Fruit fly (Drosophila melanogaster) whole organism, embryonic: ENCODE measurements around the gene IRSp53.

Experiments
- CG10209 ChIP-seq: fragments of 200-800 bp; sonication (Bioruptor generic); optimal IDR thresholded peaks from 3 replicates; lab custom pipeline; 2017; ENCODE audit warnings: missing biosample characterization, mild to moderate bottlenecking, missing genetic modification characterization, missing genetic modification reagents
- CG10267 ChIP-seq: fragments of 200-800 bp; sonication (Bioruptor generic); optimal IDR thresholded peaks from 2 replicates; lab custom pipeline; 2018; ENCODE audit warnings: missing biosample characterization, mild to moderate bottlenecking, missing genetic modification characterization, moderate library complexity
- CG10543 ChIP-seq: fragments of 200-800 bp; sonication (Bioruptor generic); optimal IDR thresholded peaks from 3 replicates; lab custom pipeline; 2017; ENCODE audit warnings: missing biosample characterization, mild to moderate bottlenecking, missing genetic modification characterization, moderate library complexity
- CG10959 ChIP-seq: fragments of 200-800 bp; sonication (Bioruptor generic); IDR thresholded peaks from 2 replicates; pipeline ENCODE4 v1.3.6; 2022; ENCODE audit warnings: missing biosample characterization, missing genetic modification characterization
- CG11504 ChIP-seq: fragments of 200-800 bp; sonication (Bioruptor generic); optimal IDR thresholded peaks from 3 replicates; lab custom pipeline; 2019; ENCODE audit warnings: missing biosample characterization, mild to moderate bottlenecking, missing genetic modification characterization, moderate library complexity
- CG13296 ChIP-seq: fragments of 200-800 bp; sonication (Bioruptor generic); optimal IDR thresholded peaks from 3 replicates; lab custom pipeline; 2018; ENCODE audit warnings: missing biosample characterization, mild to moderate bottlenecking, missing genetic modification characterization
- CG14441 ChIP-seq: fragments of 200-800 bp; sonication (Bioruptor generic); IDR thresholded peaks from 2 replicates; pipeline ENCODE4 v1.3.6; 2022; ENCODE audit warnings: missing biosample characterization, missing genetic modification characterization
- CG15269 ChIP-seq: fragments of 200-800 bp; sonication (Bioruptor generic); optimal IDR thresholded peaks from 2 replicates; lab custom pipeline; 2018; ENCODE audit warnings: missing biosample characterization, mild to moderate bottlenecking, missing genetic modification characterization, moderate library complexity
- CG15514 ChIP-seq: fragments of 200-800 bp; sonication (Bioruptor generic); optimal IDR thresholded peaks from 3 replicates; lab custom pipeline; 2017; ENCODE audit warnings: missing biosample characterization, missing genetic modification characterization, mild to moderate bottlenecking, moderate library complexity, missing genetic modification reagents
- CG17385 ChIP-seq: fragments of 200-800 bp; sonication (Bioruptor generic); optimal IDR thresholded peaks from 3 replicates; lab custom pipeline; 2018; ENCODE audit warnings: missing biosample characterization, mild to moderate bottlenecking, missing genetic modification characterization
- CG17568 ChIP-seq: fragments of 200-800 bp; sonication (Bioruptor generic); optimal IDR thresholded peaks from 2 replicates; lab custom pipeline; 2018; ENCODE audit warnings: missing biosample characterization, mild to moderate bottlenecking, missing genetic modification characterization, moderate library complexity
- CG17612 ChIP-seq: fragments of 200-800 bp; sonication (Bioruptor generic); IDR thresholded peaks from 2 replicates; pipeline ENCODE4 v1.3.6; 2022; ENCODE audit warnings: missing biosample characterization, missing genetic modification characterization
- CG2712 ChIP-seq: fragments of 200-800 bp; optimal IDR thresholded peaks from 3 replicates; lab custom pipeline; 2019; ENCODE audit warnings: missing biosample characterization, mild to moderate bottlenecking, missing genetic modification characterization, moderate library complexity
- CG3163 ChIP-seq: fragments of 200-800 bp; sonication (Bioruptor generic); optimal IDR thresholded peaks from 3 replicates; lab custom pipeline; 2016; ENCODE audit warnings: missing biosample characterization, missing genetic modification characterization
- CG32532 ChIP-seq: fragments of 200-800 bp; sonication (Bioruptor generic); IDR thresholded peaks from 2 replicates; pipeline ENCODE4 v1.3.6; 2022; ENCODE audit warnings: missing biosample characterization, missing genetic modification characterization
- CG7556 ChIP-seq: fragments of 200-800 bp; sonication (Bioruptor generic); optimal IDR thresholded peaks from 2 replicates; lab custom pipeline; 2017; ENCODE audit warnings: missing biosample characterization, mild to moderate bottlenecking, missing genetic modification characterization
- CHES-1-like ChIP-seq: fragments of 200-800 bp; sonication (Bioruptor generic); optimal IDR thresholded peaks from 2 replicates; lab custom pipeline; 2016; ENCODE audit warnings: missing biosample characterization, missing genetic modification characterization
- CTCF ChIP-seq: fragments of 200-800 bp; sonication (Bioruptor generic); optimal IDR thresholded peaks from 2 replicates; lab custom pipeline; 2017; ENCODE audit warnings: missing biosample characterization, mild to moderate bottlenecking, missing genetic modification characterization, moderate library complexity
- Deaf1 ChIP-seq: fragments of 200-800 bp; optimal IDR thresholded peaks from 3 replicates; lab custom pipeline; 2019; ENCODE audit warnings: missing biosample characterization, mild to moderate bottlenecking, missing genetic modification characterization, moderate library complexity
- E2f1 ChIP-seq: fragments of 200-800 bp; sonication (Bioruptor generic); IDR thresholded peaks from 2 replicates; pipeline ENCODE4 v1.3.6; 2022; ENCODE audit warnings: missing biosample characterization, missing genetic modification characterization
- HmgD ChIP-seq: fragments of 200-800 bp; sonication (Bioruptor generic); optimal IDR thresholded peaks from 3 replicates; lab custom pipeline; 2016; ENCODE audit warnings: missing biosample characterization, missing genetic modification characterization
- Hr3 ChIP-seq: fragments of 200-800 bp; sonication (Bioruptor generic); optimal IDR thresholded peaks from 3 replicates; lab custom pipeline; 2016; ENCODE audit warnings: missing biosample characterization, missing genetic modification characterization
- Hr51 ChIP-seq, 2 experiments: fragments of 200-800 bp; sonication (Bioruptor generic); optimal IDR thresholded peaks; 2 replicates in 1 of 2; 3 replicates in 1 of 2; lab custom pipeline; 2016 to 2018; ENCODE audit warnings: missing biosample characterization in 2 of 2, missing genetic modification characterization in 2 of 2, mild to moderate bottlenecking in 1 of 2, moderate library complexity in 1 of 2
- Jarid2 ChIP-seq: fragments of 200-800 bp; sonication (Bioruptor generic); optimal IDR thresholded peaks from 3 replicates; lab custom pipeline; 2017; ENCODE audit warnings: mild to moderate bottlenecking, missing biosample characterization, missing genetic modification reagents, missing genetic modification characterization
- MESR4 ChIP-seq: fragments of 200-800 bp; sonication (Bioruptor generic); optimal IDR thresholded peaks from 2 replicates; lab custom pipeline; 2018; ENCODE audit warnings: missing biosample characterization, mild to moderate bottlenecking, missing genetic modification characterization, moderate library complexity
- Med ChIP-seq: fragments of 200-800 bp; sonication (Bioruptor generic); peaks from one replicate; lab custom pipeline; 2016; ENCODE audit warnings: missing biosample characterization, missing genetic modification characterization, mild to moderate bottlenecking, inconsistent platforms, moderate library complexity
- Nf-YC ChIP-seq: fragments of 200-800 bp; optimal IDR thresholded peaks from 3 replicates; lab custom pipeline; 2019; ENCODE audit warnings: missing biosample characterization, mild to moderate bottlenecking, missing genetic modification characterization, moderate library complexity
- PHDP ChIP-seq: fragments of 200-800 bp; sonication (Bioruptor generic); optimal IDR thresholded peaks from 3 replicates; lab custom pipeline; 2018; ENCODE audit warnings: missing biosample characterization, mild to moderate bottlenecking, missing genetic modification characterization, moderate library complexity
- Pdp1 ChIP-seq, 2 experiments: fragments of 200-800 bp; sonication (Bioruptor generic); optimal IDR thresholded peaks; 3 replicates each; lab custom pipeline; 2016; ENCODE audit warnings: missing biosample characterization in 2 of 2, missing genetic modification characterization in 2 of 2, mild to moderate bottlenecking in 1 of 2, moderate library complexity in 1 of 2
- Vsx1 ChIP-seq: fragments of 200-800 bp; sonication (Bioruptor generic); optimal IDR thresholded peaks from 2 replicates; lab custom pipeline; 2017; ENCODE audit warnings: missing biosample characterization, mild to moderate bottlenecking, missing genetic modification characterization, missing genetic modification reagents
- Xrp1 ChIP-seq: fragments of 200-800 bp; sonication (Bioruptor generic); IDR thresholded peaks from 2 replicates; pipeline ENCODE4 v1.3.6; 2022; ENCODE audit warnings: missing biosample characterization, missing genetic modification characterization
- abd-A ChIP-seq: fragments of 200-800 bp; sonication (Bioruptor generic); optimal IDR thresholded peaks from 3 replicates; lab custom pipeline; 2019; ENCODE audit warnings: missing biosample characterization, mild to moderate bottlenecking, missing genetic modification characterization, moderate library complexity
- crc ChIP-seq: fragments of 200-800 bp; sonication (Bioruptor generic); optimal IDR thresholded peaks from 2 replicates; lab custom pipeline; 2016; ENCODE audit warnings: missing biosample characterization, missing genetic modification characterization
- crp ChIP-seq, 2 experiments: fragments of 200-800 bp; sonication (Bioruptor generic); optimal IDR thresholded peaks; 2 replicates in 1 of 2; 3 replicates in 1 of 2; lab custom pipeline; 2017; ENCODE audit warnings: missing biosample characterization in 2 of 2, missing genetic modification characterization in 2 of 2, mild to moderate bottlenecking in 1 of 2, moderate library complexity in 1 of 2
- dmrt11E ChIP-seq: fragments of 200-800 bp; sonication (Bioruptor generic); optimal IDR thresholded peaks from 3 replicates; lab custom pipeline; 2018; ENCODE audit warnings: missing biosample characterization, mild to moderate bottlenecking, missing genetic modification characterization, moderate library complexity
- ftz-f1 ChIP-seq: fragments of 200-800 bp; sonication (Bioruptor generic); optimal IDR thresholded peaks from 2 replicates; lab custom pipeline; 2016; ENCODE audit warnings: missing biosample characterization, missing genetic modification characterization
- gem ChIP-seq: fragments of 200-800 bp; sonication (Bioruptor generic); optimal IDR thresholded peaks from 2 replicates; lab custom pipeline; 2019; ENCODE audit warnings: missing biosample characterization, mild to moderate bottlenecking, missing genetic modification characterization, moderate library complexity
- ken ChIP-seq: fragments of 200-800 bp; sonication (Bioruptor generic); IDR thresholded peaks from 3 replicates; pipeline ENCODE4 v1.3.6; 2022; ENCODE audit warnings: missing biosample characterization, missing genetic modification characterization
- kni ChIP-seq: fragments of 200-800 bp; sonication (Bioruptor generic); optimal IDR thresholded peaks from 3 replicates; lab custom pipeline; 2017; ENCODE audit warnings: mild to moderate bottlenecking, missing biosample characterization, missing genetic modification reagents, missing genetic modification characterization
- lbe ChIP-seq: fragments of 200-800 bp; sonication (Bioruptor generic); optimal IDR thresholded peaks from 2 replicates; lab custom pipeline; 2016; ENCODE audit warnings: missing biosample characterization, mild to moderate bottlenecking, missing genetic modification characterization
- onecut ChIP-seq: fragments of 200-800 bp; sonication (Bioruptor generic); IDR thresholded peaks from 2 replicates; pipeline ENCODE4 v1.3.6; 2022; ENCODE audit warnings: missing biosample characterization, missing genetic modification characterization
- pros ChIP-seq: fragments of 200-800 bp; sonication (Bioruptor generic); optimal IDR thresholded peaks from 3 replicates; lab custom pipeline; 2019; ENCODE audit warnings: missing biosample characterization, mild to moderate bottlenecking, missing genetic modification characterization, moderate library complexity
- stwl ChIP-seq: fragments of 200-800 bp; sonication (Bioruptor generic); optimal IDR thresholded peaks from 3 replicates; lab custom pipeline; 2018; ENCODE audit warnings: missing biosample characterization, mild to moderate bottlenecking, missing genetic modification characterization, moderate library complexity
- sug ChIP-seq: fragments of 200-800 bp; optimal IDR thresholded peaks from 2 replicates; lab custom pipeline; 2019; ENCODE audit warnings: missing biosample characterization, mild to moderate bottlenecking, missing genetic modification characterization, moderate library complexity
- tap ChIP-seq: fragments of 200-800 bp; optimal IDR thresholded peaks from 3 replicates; lab custom pipeline; 2019; ENCODE audit warnings: missing biosample characterization, mild to moderate bottlenecking, missing genetic modification characterization, moderate library complexity
- trem ChIP-seq: fragments of 200-800 bp; optimal IDR thresholded peaks from 3 replicates; lab custom pipeline; 2019; ENCODE audit warnings: missing biosample characterization, mild to moderate bottlenecking, missing genetic modification characterization, moderate library complexity
- unpg ChIP-seq: fragments of 200-800 bp; sonication (Bioruptor generic); optimal IDR thresholded peaks from 3 replicates; lab custom pipeline; 2018; ENCODE audit warnings: missing biosample characterization, mild to moderate bottlenecking, missing genetic modification characterization, moderate library complexity
- vvl ChIP-seq: fragments of 200-800 bp; sonication (Bioruptor generic); IDR thresholded peaks from 2 replicates; pipeline ENCODE4 v1.3.6; 2022; ENCODE audit warnings: missing biosample characterization, missing genetic modification characterization

IRSp53 gene

dm6 chr3L:11096195-11096908 is 39.5 kb upstream of the IRSp53 start, which contains the start of the genes CG46439, Iyd and CG33947 (continued):
- TF ChIP-seq tap (tag; lab: Kevin White, UChicago) (no peak), Jarid2 (GFP tag; lab: Kevin White, UChicago) (no peak), CG32532 (GFP tag; lab: Robert Waterston, UW) (peak; percentile 42; the same call in 1 of the 2 replicates), ftz-f1 (GFP tag; lab: Kevin White, UChicago) (peak; percentile 82), sug (tag; lab: Kevin White, UChicago) (peak; percentile 11), ken (GFP tag; lab: Robert Waterston, UW) (0 out of 3 replicates have a peak, but pooled peaks have one; percentile 19), PHDP (tag; lab: Kevin White, UChicago) (peak; percentile 12), Hr51 (GFP tag; optimal IDR thresholded peaks at IDR 0.05; lab: Kevin White, UChicago) (peak in 1 of 2 experiments; percentile 12), CG2712 (tag; lab: Kevin White, UChicago) (peak; percentile 5), CG10959 (GFP tag; lab: Robert Waterston, UW) (no peak), Nf-YC (tag; lab: Kevin White, UChicago) (peak; percentile 13), Vsx1 (GFP tag; lab: Kevin White, UChicago) (peak; percentile 85), CG14441 (GFP tag; lab: Robert Waterston, UW) (peak; percentile 29; the same call in 1 of the 2 replicates), Pdp1 (GFP tag; optimal IDR thresholded peaks at IDR 0.05; lab: Kevin White, UChicago) (peak in 1 of 2 experiments; percentile 87), CG17568 (GFP tag; lab: Kevin White, UChicago) (peak; percentile 25), CTCF (GFP tag; lab: Kevin White, UChicago) (peak; percentile 23), crp (GFP tag; optimal IDR thresholded peaks at IDR 0.05; lab: Kevin White, UChicago) (peak; percentile 70 to 93), stwl (tag; lab: Kevin White, UChicago) (peak; percentile 70), trem (tag; lab: Kevin White, UChicago) (peak; percentile 18), CG3163 (GFP tag; lab: Kevin White, UChicago) (no peak), CG15269 (tag; lab: Kevin White, UChicago) (peak; percentile 32), MESR4 (GFP tag; lab: Kevin White, UChicago) (peak; percentile 37), CHES-1-like (GFP tag; lab: Kevin White, UChicago) (no peak), HmgD (GFP tag; lab: Kevin White, UChicago) (no peak), CG10209 (GFP tag; lab: Kevin White, UChicago) (peak; percentile 19), pros (peak; percentile 37), kni (GFP tag; lab: Kevin White, UChicago) (peak; percentile 39), dmrt11E (tag; lab: Kevin White, UChicago) (no peak), CG15514 (GFP tag; lab: Kevin White, UChicago) (peak; percentile 71), Deaf1 (tag; lab: Kevin White, UChicago) (peak; percentile 46), CG10267 (tag; lab: Kevin White, UChicago) (peak; percentile 95), E2f1 (GFP tag; lab: Robert Waterston, UW) (peak; percentile 55; the same call in 1 of the 2 replicates), Hr3 (GFP tag; lab: Kevin White, UChicago) (no peak), CG7556 (GFP tag; lab: Kevin White, UChicago) (peak; percentile 24), CG17385 (peak; percentile 80), gem (tag; lab: Kevin White, UChicago) (peak; percentile 5), CG10543 (peak; percentile 25), abd-A (tag; lab: Kevin White, UChicago) (peak; percentile 38), lbe (GFP tag; lab: Kevin White, UChicago) (peak; percentile 73), vvl (GFP tag; lab: Robert Waterston, UW) (peak; percentile 14; the same call in 1 of the 2 replicates), Med (GFP tag; lab: Kevin White, UChicago) (peak; percentile 89), Xrp1 (GFP tag; lab: Robert Waterston, UW) (0 out of 2 replicates have a peak, but pooled peaks have one; percentile 19), crc (no peak), CG13296 (GFP tag; lab: Kevin White, UChicago) (peak; percentile 38), CG11504 (tag; lab: Kevin White, UChicago) (peak; percentile 18), unpg (GFP tag; lab: Kevin White, UChicago) (peak; percentile 17), onecut (GFP tag; lab: Robert Waterston, UW) (peak; percentile 45; the same call in 1 of the 2 replicates), CG17612 (GFP tag; lab: Robert Waterston, UW) (no peak)
